Worm (Caenorhabditis elegans) whole organism, young adult: ENCODE data around the gene klo-1.

ENCODE experiments used
- B0019.2 ChIP-seq: fragments of 200-800 bp; sonication (Bioruptor generic); conservative IDR thresholded peaks from 2 replicates; pipeline ENCODE4 v1.3.6; 2022; ENCODE audit warnings: missing genetic modification reagents, missing genetic modification characterization, missing compliant biosample characterization
- B0336.3 ChIP-seq: fragments of 200-800 bp; sonication (Bioruptor generic); IDR thresholded peaks from 2 replicates; pipeline ENCODE4 v1.3.6; 2022; ENCODE audit warnings: missing genetic modification characterization, missing compliant biosample characterization
- F22D6.2 ChIP-seq: sonication (generic microtip); optimal IDR thresholded peaks from 2 replicates; lab custom pipeline; 2016; ENCODE audit warnings: mild to moderate bottlenecking, missing genetic modification characterization, missing compliant biosample characterization
- F37B4.10 ChIP-seq: fragments of 200-800 bp; sonication (Bioruptor generic); IDR thresholded peaks from 2 replicates; pipeline ENCODE4 v1.3.6; 2022; ENCODE audit warnings: missing genetic modification characterization, missing compliant biosample characterization
- Y53F4B.3 ChIP-seq: fragments of 200-800 bp; sonication (Bioruptor generic); IDR thresholded peaks from 2 replicates; pipeline ENCODE4 v1.3.6; 2022; ENCODE audit warnings: missing genetic modification reagents, missing genetic modification characterization, missing compliant biosample characterization
- Y53G8AR.9 ChIP-seq: fragments of 200-800 bp; sonication (Bioruptor generic); conservative IDR thresholded peaks from 2 replicates; pipeline ENCODE4 v1.3.6; 2022; ENCODE audit warnings: missing genetic modification reagents, missing genetic modification characterization, missing compliant biosample characterization
- Y67H2A.10 ChIP-seq: fragments of 200-800 bp; sonication (Bioruptor generic); conservative IDR thresholded peaks from 2 replicates; pipeline ENCODE4 v1.3.6; 2022; ENCODE audit warnings: missing genetic modification reagents, missing genetic modification characterization, missing compliant biosample characterization
- ZK185.1 ChIP-seq: sonication (generic microtip); optimal IDR thresholded peaks from 2 replicates; lab custom pipeline; 2016; ENCODE audit warnings: mild to moderate bottlenecking, missing genetic modification characterization, missing compliant biosample characterization; ENCODE audit not compliant: poor library complexity, severe bottlenecking
- atf-7 ChIP-seq: sonication (generic microtip); optimal IDR thresholded peaks from 2 replicates; lab custom pipeline; 2017; ENCODE audit warnings: mild to moderate bottlenecking, missing genetic modification characterization, missing compliant biosample characterization
- athp-1 ChIP-seq: sonication (generic microtip); optimal IDR thresholded peaks from 2 replicates; lab custom pipeline; 2017; ENCODE audit warnings: mild to moderate bottlenecking, missing genetic modification characterization, missing compliant biosample characterization
- attf-5 ChIP-seq: fragments of 200-800 bp; sonication (Bioruptor generic); optimal IDR thresholded peaks from 2 replicates; lab custom pipeline; 2018; ENCODE audit warnings: mild to moderate bottlenecking, missing genetic modification characterization, missing compliant biosample characterization
- ccch-3 ChIP-seq: fragments of 200-800 bp; sonication (Bioruptor generic); optimal IDR thresholded peaks from 2 replicates; lab custom pipeline; 2018; ENCODE audit warnings: mild to moderate bottlenecking, missing genetic modification characterization, missing compliant biosample characterization
- cebp-1 ChIP-seq, 2 experiments: fragments of 200-800 bp in 1 of 2; sonication (Bioruptor generic) in 1 of 2; sonication (generic microtip) in 1 of 2; IDR thresholded peaks in 1 of 2; optimal IDR thresholded peaks in 1 of 2; 2 replicates each; pipeline versions ENCODE4 v1.3.6 to Lab custom; 2017 to 2022; ENCODE audit warnings: missing compliant biosample characterization in 2 of 2, missing genetic modification characterization in 2 of 2, mild to moderate bottlenecking in 1 of 2, missing genetic modification reagents in 1 of 2, moderate library complexity in 1 of 2
- cebp-2 ChIP-seq: fragments of 200-800 bp; sonication (Bioruptor generic); IDR thresholded peaks from 2 replicates; pipeline ENCODE4 v1.3.6; 2022; ENCODE audit warnings: missing genetic modification characterization, missing compliant biosample characterization
- ceh-27 ChIP-seq: fragments of 200-800 bp; sonication (Bioruptor generic); optimal IDR thresholded peaks from 2 replicates; lab custom pipeline; 2018; ENCODE audit warnings: mild to moderate bottlenecking, missing genetic modification characterization, moderate library complexity, missing compliant biosample characterization
- gei-17 ChIP-seq: fragments of 200-800 bp; sonication (Bioruptor generic); optimal IDR thresholded peaks from 2 replicates; lab custom pipeline; 2018; ENCODE audit warnings: mild to moderate bottlenecking, missing genetic modification characterization, missing compliant biosample characterization
- hmg-20 ChIP-seq: fragments of 200-800 bp; sonication (Bioruptor generic); IDR thresholded peaks from 2 replicates; pipeline ENCODE4 v1.3.6; 2022; ENCODE audit warnings: missing genetic modification reagents, missing genetic modification characterization, missing compliant biosample characterization
- hrde-1 ChIP-seq: sonication (generic microtip); optimal IDR thresholded peaks from 2 replicates; lab custom pipeline; 2016; ENCODE audit warnings: missing genetic modification characterization, mild to moderate bottlenecking, missing compliant biosample characterization, moderate library complexity, missing genotype, missing genetic modification reagents, borderline replicate concordance
- lag-1 ChIP-seq: fragments of 200-800 bp; sonication (Bioruptor generic); IDR thresholded peaks from 2 replicates; pipeline ENCODE4 v1.3.6; 2022; ENCODE audit warnings: missing genetic modification reagents, missing genetic modification characterization, missing compliant biosample characterization
- let-526 ChIP-seq: fragments of 200-800 bp; sonication (Bioruptor generic); IDR thresholded peaks from 2 replicates; pipeline ENCODE4 v1.3.6; 2022; ENCODE audit warnings: missing genetic modification reagents, missing genetic modification characterization, missing compliant biosample characterization
- lin-26 ChIP-seq: fragments of 200-800 bp; sonication (Bioruptor generic); IDR thresholded peaks from 2 replicates; pipeline ENCODE4 v1.3.6; 2022; ENCODE audit warnings: missing genetic modification reagents, missing genetic modification characterization, missing compliant biosample characterization
- madf-3 ChIP-seq: fragments of 200-800 bp; sonication (Bioruptor generic); IDR thresholded peaks from 2 replicates; pipeline ENCODE4 v1.3.6; 2022; ENCODE audit warnings: missing genetic modification reagents, missing genetic modification characterization, missing compliant biosample characterization
- madf-6 ChIP-seq: fragments of 200-800 bp; sonication (Bioruptor generic); IDR thresholded peaks from 2 replicates; pipeline ENCODE4 v1.3.6; 2022; ENCODE audit warnings: missing genetic modification reagents, missing genetic modification characterization, missing compliant biosample characterization
- mcd-1 ChIP-seq: fragments of 200-800 bp; sonication (Bioruptor generic); IDR thresholded peaks from 2 replicates; pipeline ENCODE4 v1.3.6; 2022; ENCODE audit warnings: missing genetic modification reagents, missing genetic modification characterization, missing compliant biosample characterization
- mxl-1 ChIP-seq: sonication (generic microtip); optimal IDR thresholded peaks from 2 replicates; lab custom pipeline; 2016; ENCODE audit warnings: missing genetic modification characterization, missing compliant biosample characterization
- pbrm-1 ChIP-seq: fragments of 200-800 bp; sonication (Bioruptor generic); IDR thresholded peaks from 2 replicates; pipeline ENCODE4 v1.3.6; 2022; ENCODE audit warnings: missing genetic modification reagents, missing genetic modification characterization, missing compliant biosample characterization
- pha-4 ChIP-seq: fragments of 150-350 bp; sonication (generic microtip); optimal IDR thresholded peaks from 2 replicates; lab custom pipeline; 2014; ENCODE audit warnings: missing biosample characterization, missing genetic modification reagents, missing genetic modification characterization
- rcor-1 ChIP-seq: fragments of 200-800 bp; sonication (Bioruptor generic); IDR thresholded peaks from 2 replicates; pipeline ENCODE4 v1.3.6; 2022; ENCODE audit warnings: missing genetic modification reagents, missing genetic modification characterization, missing compliant biosample characterization
- repo-1 ChIP-seq: sonication (generic microtip); optimal IDR thresholded peaks from 2 replicates; lab custom pipeline; 2017; ENCODE audit warnings: mild to moderate bottlenecking, missing genetic modification characterization, missing compliant biosample characterization
- snpc-1.3 ChIP-seq: sonication (generic microtip); optimal IDR thresholded peaks from 2 replicates; lab custom pipeline; 2017; ENCODE audit warnings: missing genetic modification characterization, mild to moderate bottlenecking, missing compliant biosample characterization, antibody characterized with exemption, moderate library complexity, missing genotype, missing genetic modification reagents; ENCODE audit not compliant: insufficient read depth
- somi-1 ChIP-seq: fragments of 200-800 bp; sonication (Bioruptor generic); optimal IDR thresholded peaks from 2 replicates; lab custom pipeline; 2018; ENCODE audit warnings: mild to moderate bottlenecking, missing genetic modification characterization, missing compliant biosample characterization
- tbp1 ChIP-seq: fragments of 200-800 bp; sonication (Bioruptor generic); optimal IDR thresholded peaks from 2 replicates; lab custom pipeline; 2018; ENCODE audit warnings: mild to moderate bottlenecking, missing genetic modification characterization, missing compliant biosample characterization
- tlf-1 ChIP-seq: fragments of 200-800 bp; sonication (Bioruptor generic); optimal IDR thresholded peaks from 2 replicates; lab custom pipeline; 2018; ENCODE audit warnings: mild to moderate bottlenecking, missing genetic modification characterization, missing compliant biosample characterization
- unc-62 ChIP-seq: fragments of 150-350 bp; optimal IDR thresholded peaks from 2 replicates; lab custom pipeline; 2014; ENCODE audit warnings: missing biosample characterization, missing genetic modification reagents, missing genetic modification characterization

Gene klo-1

ce11 chrIV:7782292-7782691 is 34.3 kb upstream of the klo-1 start, which contains the start of gene sec-10:
TSS of gene sec-10 (minus strand) at chrIV:7782499.
- TF ChIP-seq Y53G8AR.9 (GFP tag; lab: Robert Waterston, UW) (peak; percentile 87), Y53F4B.3 (no peak), repo-1 (tag; lab: Kevin White, UChicago) (peak; percentile 12), pbrm-1 (GFP tag; lab: Robert Waterston, UW) (0 out of 2 replicates have a peak, but pooled peaks have one; percentile 35), athp-1 (tag; lab: Kevin White, UChicago) (peak; percentile 73), tbp1 (GFP tag; lab: Kevin White, UChicago) (peak; percentile 19), tlf-1 (GFP tag; lab: Kevin White, UChicago) (peak; percentile 28), mxl-1 (tag; lab: Kevin White, UChicago) (no peak), B0336.3 (GFP tag; lab: Robert Waterston, UW) (peak; percentile 72; the same call in 1 of the 2 replicates), ZK185.1 (peak; percentile 20), mcd-1 (peak; percentile 35; the same call in 1 of the 2 replicates), let-526 (GFP tag; lab: Robert Waterston, UW) (no peak), madf-6 (GFP tag; lab: Robert Waterston, UW) (peak; percentile 16; the same call in 1 of the 2 replicates), gei-17 (GFP tag; lab: Kevin White, UChicago) (no peak), F22D6.2 (tag; lab: Kevin White, UChicago) (no peak), atf-7 (tag; lab: Kevin White, UChicago) (peak; percentile 16), madf-3 (GFP tag; lab: Robert Waterston, UW) (0 out of 2 replicates have a peak, but pooled peaks have one; percentile 40)

- no peak for TF ChIP-seq attf-5 (GFP tag; lab: Kevin White, UChicago)
- TF ChIP-seq hrde-1 (tag; lab: Kevin White, UChicago), result peak; percentile 8
- TF ChIP-seq hmg-20, result no peak
- TF ChIP-seq rcor-1, result no peak
- TF ChIP-seq somi-1 (GFP tag; lab: Kevin White, UChicago), result no peak
- no peak for TF ChIP-seq cebp-1 (GFP tag; IDR thresholded peaks at IDR 0.05; lab: Robert Waterston, UW)
- TF ChIP-seq cebp-1 (tag; optimal IDR thresholded peaks at IDR 0.05; lab: Kevin White, UChicago), result peak; percentile 8
- peak; percentile 30; the same call in 1 of the 2 replicates for TF ChIP-seq madf-6 (GFP tag; lab: Robert Waterston, UW)
These were observed 30.8 kb upstream of the klo-1 start, which contains the start of gene rpap-3 for ce11 chrIV:7778865-7779264. TSS of gene rpap-3 (minus strand) at chrIV:7778965.

ce11 chrIV:7775725-7776124 is 27.7 kb upstream of the klo-1 start, which contains the start of gene swd-2.1:
TSS of gene swd-2.1 (plus strand) at chrIV:7776025.
- no peak for TF ChIP-seq cebp-1 (GFP tag; IDR thresholded peaks at IDR 0.05; lab: Robert Waterston, UW)
- no peak for TF ChIP-seq cebp-1 (tag; optimal IDR thresholded peaks at IDR 0.05; lab: Kevin White, UChicago)
- no peak for TF ChIP-seq unc-62 (GFP tag; lab: Kevin White, UChicago)
- TF ChIP-seq Y53F4B.3, result no peak
- TF ChIP-seq cebp-2 (GFP tag; lab: Robert Waterston, UW), result no peak
- no peak for TF ChIP-seq Y67H2A.10 (GFP tag; lab: Robert Waterston, UW)
- TF ChIP-seq lag-1 (GFP tag; lab: Robert Waterston, UW), result no peak
- no peak for TF ChIP-seq madf-6 (GFP tag; lab: Robert Waterston, UW)
- no peak for TF ChIP-seq pha-4 (tag; lab: Kevin White, UChicago)
- no peak for TF ChIP-seq ccch-3 (GFP tag; lab: Kevin White, UChicago)
- no peak for TF ChIP-seq ceh-27 (GFP tag; lab: Kevin White, UChicago)
- no peak for TF ChIP-seq snpc-1.3 (tag; lab: Kevin White, UChicago)
- no peak for TF ChIP-seq F37B4.10 (GFP tag; lab: Robert Waterston, UW)
- no peak for TF ChIP-seq B0019.2 (GFP tag; lab: Robert Waterston, UW)
- TF ChIP-seq gei-17 (GFP tag; lab: Kevin White, UChicago), result no peak
- no peak for TF ChIP-seq F22D6.2 (tag; lab: Kevin White, UChicago)
- no peak for TF ChIP-seq lin-26 (GFP tag; lab: Robert Waterston, UW)
